Worm (Caenorhabditis elegans) whole organism, L4 larva: ENCODE data around the gene Y49F6B.19.

Experiments
- F37D6.2 ChIP-seq: sonication (generic microtip); optimal IDR thresholded peaks from 2 replicates; lab custom pipeline; 2016; ENCODE audit warnings: mild to moderate bottlenecking, missing genetic modification characterization, missing compliant biosample characterization
- T20F7.1 ChIP-seq: fragments of 200-800 bp; sonication (Bioruptor generic); optimal IDR thresholded peaks from 2 replicates; lab custom pipeline; 2018; ENCODE audit warnings: mild to moderate bottlenecking, missing genetic modification characterization, missing compliant biosample characterization
- Y105C5A.15 ChIP-seq: fragments of 200-800 bp; sonication (Bioruptor generic); IDR thresholded peaks from 2 replicates; pipeline ENCODE4 v1.3.6; 2022; ENCODE audit warnings: missing genetic modification characterization, missing compliant biosample characterization
- Y75B8A.6 ChIP-seq: fragments of 200-800 bp; sonication (Bioruptor generic); IDR thresholded peaks from 2 replicates; pipeline ENCODE4 v1.3.6; 2022; ENCODE audit warnings: missing genetic modification reagents, missing genetic modification characterization, missing compliant biosample characterization
- ama-1 ChIP-seq: fragments of 150-350 bp; optimal IDR thresholded peaks from 2 replicates; lab custom pipeline; 2014; ENCODE audit warnings: inconsistent platforms, mixed read lengths
- arid-1 ChIP-seq: fragments of 200-800 bp; sonication (Bioruptor generic); conservative IDR thresholded peaks from 2 replicates; pipeline ENCODE4 v1.3.6; 2022; ENCODE audit warnings: missing genetic modification reagents, missing genetic modification characterization, missing compliant biosample characterization
- attf-4 ChIP-seq: sonication (generic microtip); optimal IDR thresholded peaks from 3 replicates; lab custom pipeline; 2017; ENCODE audit warnings: missing biosample characterization, missing genetic modification characterization
- ceh-44 ChIP-seq: fragments of 200-800 bp; sonication (Bioruptor generic); IDR thresholded peaks from 2 replicates; pipeline ENCODE4 v1.3.6; 2022; ENCODE audit warnings: missing genetic modification reagents, missing genetic modification characterization, missing compliant biosample characterization
- ceh-62 ChIP-seq: sonication (generic microtip); optimal IDR thresholded peaks from 2 replicates; lab custom pipeline; 2017; ENCODE audit warnings: missing biosample characterization, missing genetic modification characterization
- ctbp-1 ChIP-seq: fragments of 200-800 bp; sonication (Bioruptor generic); IDR thresholded peaks from 2 replicates; pipeline ENCODE4 v1.3.6; 2022; ENCODE audit warnings: missing genetic modification reagents, missing genetic modification characterization, missing compliant biosample characterization
- daf-12 ChIP-seq: fragments of 150-350 bp; optimal IDR thresholded peaks from 2 replicates; lab custom pipeline; 2014; ENCODE audit warnings: missing biosample characterization, missing genetic modification reagents, missing genetic modification characterization
- daf-16 ChIP-seq, 3 experiments: sonication (generic microtip); optimal IDR thresholded peaks; 2 replicates each; lab custom pipeline; 2016 to 2017; ENCODE audit warnings: missing genetic modification characterization in 3 of 3, missing genetic modification reagents in 3 of 3, mild to moderate bottlenecking in 2 of 3, missing compliant biosample characterization in 2 of 3, missing biosample characterization in 1 of 3, moderate library complexity in 1 of 3
- dmd-9 ChIP-seq: fragments of 200-800 bp; sonication (Bioruptor generic); IDR thresholded peaks from 2 replicates; pipeline ENCODE4 v1.3.6; 2022; ENCODE audit warnings: missing genetic modification reagents, missing genetic modification characterization, missing compliant biosample characterization
- duxl-1 ChIP-seq: sonication (generic microtip); optimal IDR thresholded peaks from 2 replicates; lab custom pipeline; 2016; ENCODE audit warnings: mild to moderate bottlenecking, missing genetic modification characterization, moderate library complexity, missing compliant biosample characterization; ENCODE audit not compliant: poor library complexity
- dve-1 ChIP-seq: sonication (generic microtip); optimal IDR thresholded peaks from 2 replicates; lab custom pipeline; 2017; ENCODE audit warnings: antibody characterized with exemption, mild to moderate bottlenecking, missing genetic modification characterization, missing compliant biosample characterization; ENCODE audit not compliant: insufficient read depth
- egl-43 ChIP-seq: fragments of 200-800 bp; sonication (Bioruptor generic); IDR thresholded peaks from 2 replicates; pipeline ENCODE4 v1.3.6; 2022; ENCODE audit warnings: missing genetic modification reagents, missing genetic modification characterization, missing compliant biosample characterization
- fkh-10 ChIP-seq: fragments of 150-350 bp; optimal IDR thresholded peaks from 2 replicates; lab custom pipeline; 2014; ENCODE audit warnings: missing biosample characterization, missing genetic modification reagents, missing genetic modification characterization
- hif-1 ChIP-seq, 2 experiments: sonication (generic microtip); optimal IDR thresholded peaks; 2 replicates each; lab custom pipeline; 2016 to 2017; ENCODE audit warnings: missing compliant biosample characterization in 2 of 2, missing genetic modification characterization in 2 of 2, missing genetic modification reagents in 2 of 2, missing genotype in 2 of 2, mild to moderate bottlenecking in 1 of 2
- hlh-11 ChIP-seq: fragments of 200-800 bp; sonication (Bioruptor generic); optimal IDR thresholded peaks from 2 replicates; lab custom pipeline; 2018; ENCODE audit warnings: mild to moderate bottlenecking, missing genetic modification characterization, missing compliant biosample characterization
- hmg-1.1 ChIP-seq: fragments of 200-800 bp; sonication (Bioruptor generic); IDR thresholded peaks from 2 replicates; pipeline ENCODE4 v1.3.6; 2022; ENCODE audit warnings: missing genetic modification reagents, missing genetic modification characterization, missing compliant biosample characterization
- jun-1 ChIP-seq: fragments of 150-350 bp; optimal IDR thresholded peaks from 2 replicates; lab custom pipeline; 2014; ENCODE audit warnings: missing biosample characterization, missing genetic modification reagents, missing genetic modification characterization
- lin-13 ChIP-seq: fragments of 150-350 bp; optimal IDR thresholded peaks from 2 replicates; lab custom pipeline; 2014; ENCODE audit warnings: missing biosample characterization, missing genetic modification reagents, missing genetic modification characterization
- lin-38 ChIP-seq: fragments of 200-800 bp; sonication (Bioruptor generic); IDR thresholded peaks from 2 replicates; pipeline ENCODE4 v1.3.6; 2022; ENCODE audit warnings: missing genetic modification reagents, missing genetic modification characterization, missing compliant biosample characterization
- lin-39 ChIP-seq: fragments of 150-350 bp; optimal IDR thresholded peaks from 2 replicates; lab custom pipeline; 2014; ENCODE audit warnings: missing biosample characterization, missing genetic modification reagents, missing genetic modification characterization
- lir-3 ChIP-seq: sonication (generic microtip); optimal IDR thresholded peaks from 2 replicates; lab custom pipeline; 2016; ENCODE audit warnings: mild to moderate bottlenecking, missing genetic modification characterization, missing compliant biosample characterization
- madf-5 ChIP-seq, 2 experiments: fragments of 200-800 bp; sonication (Bioruptor generic); IDR thresholded peaks; 2 replicates each; pipeline ENCODE4 v1.3.6; 2022; ENCODE audit warnings: missing compliant biosample characterization in 2 of 2, missing genetic modification characterization in 2 of 2
- mdl-1 ChIP-seq, 2 experiments: fragments of 150-350 bp in 1 of 2; sonication (generic microtip) in 1 of 2; optimal IDR thresholded peaks; 2 replicates each; lab custom pipeline; 2014 to 2017; ENCODE audit warnings: missing biosample characterization in 2 of 2, missing genetic modification characterization in 2 of 2
- mep-1 ChIP-seq: fragments of 150-350 bp; sonication (generic microtip); optimal IDR thresholded peaks from 3 replicates; lab custom pipeline; 2014; ENCODE audit warnings: missing biosample characterization, missing genetic modification characterization
- mxl-2 ChIP-seq: fragments of 200-800 bp; sonication (Bioruptor generic); conservative IDR thresholded peaks from 2 replicates; pipeline ENCODE4 v1.3.6; 2022; ENCODE audit warnings: missing genetic modification reagents, missing genetic modification characterization, missing compliant biosample characterization
- nhr-102 ChIP-seq: sonication (generic microtip); optimal IDR thresholded peaks from 2 replicates; lab custom pipeline; 2016; ENCODE audit warnings: mild to moderate bottlenecking, missing genetic modification characterization, moderate library complexity, missing compliant biosample characterization
- nhr-11 ChIP-seq: fragments of 150-350 bp; optimal IDR thresholded peaks from 2 replicates; lab custom pipeline; 2014; ENCODE audit warnings: missing biosample characterization, missing genetic modification characterization
- nhr-111 ChIP-seq: fragments of 200-800 bp; sonication (Bioruptor generic); optimal IDR thresholded peaks from 2 replicates; lab custom pipeline; 2018; ENCODE audit warnings: mild to moderate bottlenecking, missing genetic modification characterization, missing compliant biosample characterization
- nhr-237 ChIP-seq: sonication (generic microtip); optimal IDR thresholded peaks from 2 replicates; lab custom pipeline; 2017; ENCODE audit warnings: missing biosample characterization, missing genetic modification characterization
- nhr-41 ChIP-seq: fragments of 200-800 bp; sonication (Bioruptor generic); IDR thresholded peaks from 2 replicates; pipeline ENCODE4 v1.3.6; 2022; ENCODE audit warnings: missing genetic modification reagents, missing genetic modification characterization, missing compliant biosample characterization
- nhr-42 ChIP-seq: fragments of 200-800 bp; sonication (Bioruptor generic); IDR thresholded peaks from 2 replicates; pipeline ENCODE4 v1.3.6; 2022; ENCODE audit warnings: missing genetic modification characterization, missing compliant biosample characterization
- nhr-76 ChIP-seq: fragments of 150-350 bp; optimal IDR thresholded peaks from 2 replicates; lab custom pipeline; 2014; ENCODE audit warnings: missing biosample characterization, missing genetic modification characterization
- saeg-2 ChIP-seq: fragments of 200-800 bp; sonication (Bioruptor generic); IDR thresholded peaks from 2 replicates; pipeline ENCODE4 v1.3.6; 2022; ENCODE audit warnings: missing genetic modification reagents, missing genetic modification characterization, missing compliant biosample characterization
- skn-1 ChIP-seq: fragments of 150-350 bp; optimal IDR thresholded peaks from 2 replicates; lab custom pipeline; 2014; ENCODE audit warnings: missing biosample characterization, missing genetic modification characterization
- snpc-4 ChIP-seq: fragments of 150-350 bp; optimal IDR thresholded peaks from 2 replicates; lab custom pipeline; 2014; ENCODE audit warnings: missing biosample characterization, missing genetic modification characterization
- spr-1 ChIP-seq: sonication (generic microtip); optimal IDR thresholded peaks from 2 replicates; lab custom pipeline; 2016; ENCODE audit warnings: mild to moderate bottlenecking, missing genetic modification characterization, missing compliant biosample characterization
- spr-3 ChIP-seq: fragments of 200-800 bp; sonication (Bioruptor generic); optimal IDR thresholded peaks from 2 replicates; lab custom pipeline; 2018; ENCODE audit warnings: mild to moderate bottlenecking, missing genetic modification characterization, missing compliant biosample characterization
- vab-7 ChIP-seq: fragments of 200-800 bp; sonication (Bioruptor generic); IDR thresholded peaks from 2 replicates; pipeline ENCODE4 v1.3.6; 2022; ENCODE audit warnings: missing genetic modification reagents, missing genetic modification characterization, missing compliant biosample characterization
- zfp-2 ChIP-seq: sonication (generic microtip); optimal IDR thresholded peaks from 2 replicates; lab custom pipeline; 2016; ENCODE audit warnings: mild to moderate bottlenecking, missing genetic modification characterization, missing compliant biosample characterization
- zfp-3 ChIP-seq: fragments of 200-800 bp; sonication (Bioruptor generic); conservative IDR thresholded peaks from 2 replicates; pipeline ENCODE4 v1.3.6; 2022; ENCODE audit warnings: missing genetic modification reagents, missing genetic modification characterization, missing compliant biosample characterization
- zip-11 ChIP-seq: fragments of 200-800 bp; sonication (Bioruptor generic); IDR thresholded peaks from 2 replicates; pipeline ENCODE4 v1.3.6; 2022; ENCODE audit warnings: missing genetic modification characterization, missing compliant biosample characterization
- zip-2 ChIP-seq: fragments of 150-350 bp; optimal IDR thresholded peaks from 2 replicates; lab custom pipeline; 2014; ENCODE audit warnings: missing biosample characterization, missing genetic modification characterization
- ztf-11 ChIP-seq: fragments of 150-350 bp; optimal IDR thresholded peaks from 2 replicates; lab custom pipeline; 2014; ENCODE audit warnings: missing biosample characterization, missing genetic modification characterization
- ztf-7 ChIP-seq: fragments of 150-350 bp; optimal IDR thresholded peaks from 2 replicates; lab custom pipeline; 2014; ENCODE audit warnings: missing biosample characterization, missing genetic modification characterization

Gene Y49F6B.19

ce11 chrII:3520988-3521850, 9.1 kb upstream of the Y49F6B.19 start, which contains the start of gene W09G10.9:
Gene W09G10.9, plus strand, starts transcription at chrII:3521800.
- TF ChIP-seq mep-1 (tag; lab: Kevin White, UChicago) (peak; percentile 71), dve-1 (peak; percentile 25), madf-5 (GFP tag; IDR thresholded peaks at IDR 0.05; lab: Robert Waterston, UW) (no peak), lin-13 (GFP tag; lab: Kevin White, UChicago) (peak; percentile 80), nhr-42 (peak; percentile 79), spr-1 (tag; lab: Kevin White, UChicago) (peak; percentile 20), arid-1 (GFP tag; lab: Robert Waterston, UW) (peak; percentile 91), zip-11 (GFP tag; lab: Robert Waterston, UW) (0 out of 2 replicates have a peak, but pooled peaks have one; percentile 51), hmg-1.1 (peak; percentile 96), jun-1 (tag; lab: Kevin White, UChicago) (peak; percentile 30), daf-12 (tag; lab: Kevin White, UChicago) (no peak), fkh-10 (no peak), lir-3 (tag; lab: Kevin White, UChicago) (no peak), lin-38 (GFP tag; lab: Robert Waterston, UW) (peak; percentile 95), vab-7 (GFP tag; lab: Robert Waterston, UW) (peak; percentile 75), mxl-2 (GFP tag; lab: Robert Waterston, UW) (no peak; the same call in 1 of the 2 replicates), duxl-1 (tag; lab: Kevin White, UChicago) (peak; percentile 90), egl-43 (peak; percentile 89), T20F7.1 (no peak), zfp-3 (no peak), spr-3 (GFP tag; lab: Kevin White, UChicago) (peak; percentile 9), ama-1 (no peak), mdl-1 (tag; optimal IDR thresholded peaks at IDR 0.05; lab: Kevin White, UChicago) (peak in 1 of 2 experiments; percentile 28), Y75B8A.6 (GFP tag; lab: Robert Waterston, UW) (0 out of 2 replicates have a peak, but pooled peaks have one; percentile 48), nhr-76 (no peak), hif-1 (tag; optimal IDR thresholded peaks at IDR 0.05; lab: Kevin White, UChicago) (peak in 1 of 2 experiments; percentile 25), ceh-44 (peak; percentile 81), nhr-11 (tag; lab: Kevin White, UChicago) (peak; percentile 24), attf-4 (no peak), nhr-111 (GFP tag; lab: Kevin White, UChicago) (peak; percentile 36), zfp-2 (peak; percentile 14), daf-16 (GFP tag; optimal IDR thresholded peaks at IDR 0.05; lab: Kevin White, UChicago) (peak in 1 of 2 experiments; percentile 29), daf-16 (tag; optimal IDR thresholded peaks at IDR 0.05; lab: Kevin White, UChicago) (peak; percentile 54), lin-39 (tag; lab: Kevin White, UChicago) (no peak), nhr-102 (tag; lab: Kevin White, UChicago) (peak; percentile 46), nhr-41 (0 out of 2 replicates have a peak, but pooled peaks have one; percentile 11), Y105C5A.15 (GFP tag; lab: Robert Waterston, UW) (no peak), saeg-2 (GFP tag; lab: Robert Waterston, UW) (0 out of 2 replicates have a peak, but pooled peaks have one; percentile 53), skn-1 (tag; lab: Kevin White, UChicago) (no peak), ctbp-1 (GFP tag; lab: Robert Waterston, UW) (peak; percentile 75), zip-2 (tag; lab: Kevin White, UChicago) (no peak), ztf-7 (tag; lab: Kevin White, UChicago) (no peak), hlh-11 (tag; lab: Kevin White, UChicago) (peak; percentile 44), dmd-9 (peak; percentile 88), nhr-237 (tag; lab: Kevin White, UChicago) (no peak), ztf-11 (tag; lab: Kevin White, UChicago) (no peak), F37D6.2 (tag; lab: Kevin White, UChicago) (no peak), ceh-62 (tag; lab: Kevin White, UChicago) (no peak), snpc-4 (tag; lab: Kevin White, UChicago) (no peak)
